Worm (Caenorhabditis elegans): ENCODE measurements around the gene F57A8.6.

ce11 chrV:10084864-10085263 is 11.2 kb upstream of the F57A8.6 start, which contains the start of gene R04B5.6:
- TF ChIP-seq unc-130 (GFP tag; optimal IDR thresholded peaks at IDR 0.05), result no peak
- no peak for TF ChIP-seq zfp-2 (tag; optimal IDR thresholded peaks at IDR 0.05)
- TF ChIP-seq ztf-11 (tag; optimal IDR thresholded peaks at IDR 0.05), result no peak
- TF ChIP-seq jun-1 (tag; optimal IDR thresholded peaks at IDR 0.05), result no peak
- no peak for TF ChIP-seq ZK337.2 (GFP tag; IDR thresholded peaks at IDR 0.05)

Measured in whole organism, L4 larva.